Worm (Caenorhabditis elegans): Measurements from ENCODE around the gene T02H6.10.

The T02H6.10 gene

DNA sequence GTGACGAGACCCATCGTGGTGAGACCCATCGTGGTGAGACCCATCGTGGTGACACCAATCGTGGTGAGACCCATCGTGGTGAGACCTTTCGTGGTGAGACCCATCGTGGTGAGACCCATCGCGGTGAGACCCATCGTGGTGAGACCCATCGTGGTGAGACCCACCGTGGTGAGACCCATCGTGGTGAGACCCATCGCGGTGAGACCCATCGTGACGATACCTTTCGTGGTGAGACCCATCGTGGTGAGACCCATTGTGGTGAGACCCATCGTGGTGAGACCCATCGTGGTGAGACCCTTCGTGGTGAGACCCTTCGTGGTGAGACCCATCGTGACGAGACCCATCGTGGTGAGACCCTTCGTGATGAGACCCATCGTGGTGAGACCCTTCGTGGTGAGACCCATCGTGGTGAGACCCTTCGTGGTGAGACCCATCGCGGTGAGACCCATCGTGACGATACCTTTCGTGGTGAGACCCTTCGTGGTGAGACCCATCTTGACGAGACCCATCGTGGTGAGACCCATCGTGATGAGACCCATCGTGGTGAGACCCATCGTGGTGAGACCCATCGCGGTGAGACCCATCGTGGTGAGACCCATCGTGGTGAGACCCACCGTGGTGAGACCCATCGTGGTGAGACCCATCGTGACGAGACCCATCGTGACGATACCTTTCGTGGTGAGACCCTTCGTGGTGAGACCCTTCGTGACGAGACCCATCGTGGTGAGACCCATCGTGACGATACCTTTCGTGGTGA lies 16.4 kb upstream of the T02H6.10 start:
- peak; percentile 59; the same call in 1 of the 2 replicates for TF ChIP-seq Y75B8A.6 (GFP tag; IDR thresholded peaks at IDR 0.05)
- TF ChIP-seq mdt-29 (GFP tag; IDR thresholded peaks at IDR 0.05): peak; percentile 55; the same call in 1 of the 2 replicates
- TF ChIP-seq madf-5 (GFP tag; IDR thresholded peaks at IDR 0.05): peak; percentile 81 to 89; a peak in 3 of 4 replicates
- peak; percentile 91 for TF ChIP-seq set-16 (GFP tag; IDR thresholded peaks at IDR 0.05)
- peak; percentile 85; the same call in 1 of the 2 replicates for TF ChIP-seq F26F4.8 (GFP tag; conservative IDR thresholded peaks at IDR 0.05)
- peak; percentile 77; the same call in 1 of the 2 replicates for TF ChIP-seq D1046.2 (GFP tag; IDR thresholded peaks at IDR 0.05)
- peak; percentile 83 for TF ChIP-seq F44E2.7 (GFP tag; IDR thresholded peaks at IDR 0.05)
- 0 out of 2 replicates have a peak, but pooled peaks have one; percentile 36 for TF ChIP-seq snpc-1.2 (GFP tag; IDR thresholded peaks at IDR 0.05)
- peak; percentile 63; the same call in 1 of the 2 replicates for TF ChIP-seq ceh-44 (GFP tag; IDR thresholded peaks at IDR 0.05)
- TF ChIP-seq egl-43 (GFP tag; IDR thresholded peaks at IDR 0.05): peak; percentile 75
- peak; percentile 64; the same call in 1 of the 2 replicates for TF ChIP-seq nhr-42 (GFP tag; IDR thresholded peaks at IDR 0.05)
- peak; percentile 53; the same call in 1 of the 2 replicates for TF ChIP-seq T26A8.4 (GFP tag; IDR thresholded peaks at IDR 0.05)
- peak; percentile 77; the same call in 1 of the 2 replicates for TF ChIP-seq Y105C5A.15 (GFP tag; IDR thresholded peaks at IDR 0.05)
- TF ChIP-seq lim-7 (GFP tag; IDR thresholded peaks at IDR 0.05): peak; percentile 87
- TF ChIP-seq mxl-2 (GFP tag; conservative IDR thresholded peaks at IDR 0.05): peak; percentile 50; the same call in 1 of the 2 replicates
- peak; percentile 54; the same call in 1 of the 2 replicates for TF ChIP-seq arid-1 (GFP tag; conservative IDR thresholded peaks at IDR 0.05)
- TF ChIP-seq Y48G9A.11 (GFP tag; IDR thresholded peaks at IDR 0.05): peak; percentile 17; the same call in 1 of the 2 replicates
- 0 out of 2 replicates have a peak, but pooled peaks have one; percentile 20 for TF ChIP-seq zfp-3 (GFP tag; conservative IDR thresholded peaks at IDR 0.05)
- TF ChIP-seq madf-9 (GFP tag; conservative IDR thresholded peaks at IDR 0.05): peak; percentile 69
- peak; percentile 16; the same call in 1 of the 2 replicates for TF ChIP-seq dmd-6 (GFP tag; IDR thresholded peaks at IDR 0.05)
- TF ChIP-seq tra-1 (GFP tag; IDR thresholded peaks at IDR 0.05): 0 out of 2 replicates have a peak, but pooled peaks have one; percentile 7
- peak; percentile 73; the same call in 1 of the 2 replicates for TF ChIP-seq dmd-8 (GFP tag; IDR thresholded peaks at IDR 0.05)

DNA sequence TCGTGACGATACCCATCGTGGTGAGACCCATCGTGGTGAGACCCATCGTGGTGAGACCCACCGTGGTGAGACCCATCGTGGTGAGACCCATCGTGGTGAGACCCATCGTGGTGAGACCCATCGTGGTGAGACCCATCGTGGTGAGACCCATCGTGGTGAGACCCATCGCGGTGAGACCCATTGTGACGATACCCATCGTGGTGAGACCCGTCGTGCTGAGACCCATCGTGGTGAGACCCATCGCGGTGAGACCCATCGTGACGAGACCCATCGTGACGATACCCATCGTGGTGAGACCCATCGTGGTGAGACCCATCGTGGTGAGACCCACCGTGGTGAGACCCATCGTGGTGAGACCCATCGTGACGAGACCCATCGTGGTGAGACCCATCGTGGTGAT lies 14.6 kb upstream of the T02H6.10 start:
- peak; percentile 70 to 92; a peak in 3 of 4 replicates for TF ChIP-seq madf-5 (GFP tag; IDR thresholded peaks at IDR 0.05)
- peak; percentile 68; the same call in 1 of the 2 replicates for TF ChIP-seq mdt-29 (GFP tag; IDR thresholded peaks at IDR 0.05)
- TF ChIP-seq snpc-1.2 (GFP tag; IDR thresholded peaks at IDR 0.05): 0 out of 2 replicates have a peak, but pooled peaks have one; percentile 54
- peak; percentile 86 for TF ChIP-seq egl-43 (GFP tag; IDR thresholded peaks at IDR 0.05)
- TF ChIP-seq ceh-44 (GFP tag; IDR thresholded peaks at IDR 0.05): peak; percentile 52; the same call in 1 of the 2 replicates
- TF ChIP-seq mxl-2 (GFP tag; conservative IDR thresholded peaks at IDR 0.05): 0 out of 2 replicates have a peak, but pooled peaks have one; percentile 47
- peak; percentile 65; the same call in 1 of the 2 replicates for TF ChIP-seq dmd-9 (GFP tag; IDR thresholded peaks at IDR 0.05)
- TF ChIP-seq arid-1 (GFP tag; conservative IDR thresholded peaks at IDR 0.05): 0 out of 2 replicates have a peak, but pooled peaks have one; percentile 19
- peak; percentile 73 for TF ChIP-seq lim-7 (GFP tag; IDR thresholded peaks at IDR 0.05)
- peak; percentile 66 for TF ChIP-seq set-16 (GFP tag; IDR thresholded peaks at IDR 0.05)
- TF ChIP-seq F44E2.7 (GFP tag; IDR thresholded peaks at IDR 0.05): peak; percentile 89; the same call in 1 of the 2 replicates
- TF ChIP-seq F26F4.8 (GFP tag; conservative IDR thresholded peaks at IDR 0.05): 0 out of 2 replicates have a peak, but pooled peaks have one; percentile 63
- TF ChIP-seq tag-97 (GFP tag; IDR thresholded peaks at IDR 0.05): peak; percentile 74; the same call in 1 of the 2 replicates
- TF ChIP-seq lin-1 (GFP tag; IDR thresholded peaks at IDR 0.05): 0 out of 2 replicates have a peak, but pooled peaks have one; percentile 35
- TF ChIP-seq D1046.2 (GFP tag; IDR thresholded peaks at IDR 0.05): 0 out of 2 replicates have a peak, but pooled peaks have one; percentile 54
- peak; percentile 50 for TF ChIP-seq php-3 (GFP tag; IDR thresholded peaks at IDR 0.05)
- TF ChIP-seq dmd-8 (GFP tag; IDR thresholded peaks at IDR 0.05): peak; percentile 86; the same call in 1 of the 2 replicates
- TF ChIP-seq vab-7 (GFP tag; IDR thresholded peaks at IDR 0.05): peak; percentile 36; the same call in 1 of the 2 replicates
- TF ChIP-seq madf-9 (GFP tag; conservative IDR thresholded peaks at IDR 0.05): peak; percentile 49; the same call in 1 of the 2 replicates

DNA sequence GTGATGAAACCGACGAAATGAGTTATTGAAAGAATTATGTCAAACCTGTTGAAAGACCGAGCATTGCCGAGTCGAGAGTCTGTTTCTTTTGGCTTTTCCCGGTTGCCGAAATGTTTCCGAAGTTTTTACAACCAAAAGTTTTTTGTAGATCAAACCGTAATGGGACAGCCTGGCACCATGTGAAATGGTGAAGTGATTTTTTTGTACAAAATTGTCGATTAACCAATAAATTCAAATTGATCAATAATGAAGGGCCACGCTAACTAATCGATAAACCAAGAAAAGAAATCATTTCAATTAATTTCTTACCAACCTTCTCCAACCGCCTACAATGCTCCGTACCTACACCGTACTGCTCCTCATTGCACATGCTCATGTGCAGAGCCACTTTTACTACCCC lies 11.0 kb upstream of the T02H6.10 start, which contains the start of gene T02H6.3:
TSS of gene T02H6.3 (plus strand) at position 301 of the 400 bp plus-strand sequence.
- TF ChIP-seq lir-3 (tag; optimal IDR thresholded peaks at IDR 0.05): no peak
- no peak for TF ChIP-seq ceh-44 (GFP tag; IDR thresholded peaks at IDR 0.05)
- no peak for TF ChIP-seq jun-1 (tag; optimal IDR thresholded peaks at IDR 0.05)
- TF ChIP-seq mep-1 (tag; optimal IDR thresholded peaks at IDR 0.05): no peak
- TF ChIP-seq zip-2 (tag; optimal IDR thresholded peaks at IDR 0.05): no peak
- no peak for TF ChIP-seq D1046.2 (GFP tag; IDR thresholded peaks at IDR 0.05)
- TF ChIP-seq vab-7 (GFP tag; IDR thresholded peaks at IDR 0.05): no peak
- no peak for TF ChIP-seq nhr-48 (tag; optimal IDR thresholded peaks at IDR 0.05)
- no peak for TF ChIP-seq nhr-237 (tag; optimal IDR thresholded peaks at IDR 0.05)
- TF ChIP-seq nhr-76 (tag; optimal IDR thresholded peaks at IDR 0.05): no peak
- no peak for TF ChIP-seq ceh-62 (tag; optimal IDR thresholded peaks at IDR 0.05)
- TF ChIP-seq nhr-10 (tag; optimal IDR thresholded peaks at IDR 0.05): no peak
- TF ChIP-seq sdz-12 (GFP tag; optimal IDR thresholded peaks at IDR 0.05): no peak
- TF ChIP-seq zag-1 (tag; optimal IDR thresholded peaks at IDR 0.05): no peak
